Fruit fly (Drosophila melanogaster) whole organism: Measurements from ENCODE around the gene Evi5.

ENCODE experiments used
- CG8478 ChIP-seq: fragments of >200 bp; optimal IDR thresholded peaks from 2 replicates; lab custom pipeline; 2018; ENCODE audit warnings: inconsistent platforms
- Dll ChIP-seq: fragments of >200 bp; optimal IDR thresholded peaks from 2 replicates; lab custom pipeline; 2017
- EcR ChIP-seq, 2 experiments: fragments of >200 bp; optimal IDR thresholded peaks; 2 replicates each; lab custom pipeline; 2017; ENCODE audit warnings: missing biosample characterization in 2 of 2, missing genetic modification characterization in 2 of 2, missing genetic modification reagents in 2 of 2
- pan ChIP-seq: fragments of >200 bp; optimal IDR thresholded peaks from 2 replicates; lab custom pipeline; 2017
- psq ChIP-seq: fragments of >200 bp; optimal IDR thresholded peaks from 2 replicates; lab custom pipeline; 2017
- usp ChIP-seq: fragments of >200 bp; optimal IDR thresholded peaks from 2 replicates; lab custom pipeline; 2017; ENCODE audit warnings: missing biosample characterization, missing genetic modification characterization, mixed read lengths

dm6 chrX:11383530-11383929 lies 70.7 kb downstream of the Evi5 start:
- no peak for TF ChIP-seq usp (GFP tag; lab: Kevin White, UChicago)
- TF ChIP-seq psq: no peak
- no peak for TF ChIP-seq pan (lab: Kevin White, UChicago)
- no peak for TF ChIP-seq CG8478 (lab: Kevin White, UChicago)
- TF ChIP-seq Dll (lab: Kevin White, UChicago): no peak
- no peak for TF ChIP-seq EcR (GFP tag; optimal IDR thresholded peaks at IDR 0.05; lab: Kevin White, UChicago)
